Worm (Caenorhabditis elegans) whole organism, L3 larva: ENCODE data around the gene pgph-1.

Experiments
- R02D3.7 ChIP-seq: fragments of 150-350 bp; optimal IDR thresholded peaks from 2 replicates; lab custom pipeline; 2014; ENCODE audit warnings: missing biosample characterization, missing genetic modification characterization
- aly-2 ChIP-seq: fragments of 150-350 bp; optimal IDR thresholded peaks from 2 replicates; lab custom pipeline; 2014; ENCODE audit warnings: missing biosample characterization, missing genetic modification characterization
- ceh-9 ChIP-seq: sonication (generic microtip); optimal IDR thresholded peaks from 2 replicates; lab custom pipeline; 2018; ENCODE audit warnings: missing biosample characterization, missing genetic modification characterization
- daf-12 ChIP-seq: fragments of 150-350 bp; optimal IDR thresholded peaks from 2 replicates; lab custom pipeline; 2014; ENCODE audit warnings: missing biosample characterization, missing genetic modification reagents, missing genetic modification characterization
- lin-15B ChIP-seq: fragments of 150-350 bp; optimal IDR thresholded peaks from 2 replicates; lab custom pipeline; 2014; ENCODE audit warnings: missing biosample characterization, missing genetic modification characterization
- lin-39 ChIP-seq: fragments of 150-350 bp; optimal IDR thresholded peaks from 2 replicates; lab custom pipeline; 2018; ENCODE audit warnings: missing biosample characterization, missing genetic modification reagents, missing genetic modification characterization
- lsy-12 ChIP-seq: sonication (generic microtip); optimal IDR thresholded peaks from 2 replicates; lab custom pipeline; 2016; ENCODE audit warnings: mild to moderate bottlenecking, missing genetic modification characterization, missing compliant biosample characterization
- nhr-11 ChIP-seq: fragments of 150-350 bp; optimal IDR thresholded peaks from 2 replicates; lab custom pipeline; 2014; ENCODE audit warnings: missing biosample characterization, missing genetic modification characterization
- nhr-237 ChIP-seq: fragments of 150-350 bp; optimal IDR thresholded peaks from 2 replicates; lab custom pipeline; 2014; ENCODE audit warnings: missing biosample characterization, missing genetic modification characterization
- nhr-25 ChIP-seq: sonication (generic microtip); optimal IDR thresholded peaks from 2 replicates; lab custom pipeline; 2017; ENCODE audit warnings: missing biosample characterization, missing genetic modification characterization
- nhr-28 ChIP-seq: fragments of 150-350 bp; optimal IDR thresholded peaks from 2 replicates; lab custom pipeline; 2014; ENCODE audit warnings: missing biosample characterization, missing genetic modification characterization
- nhr-76 ChIP-seq: fragments of 150-350 bp; sonication (generic microtip); optimal IDR thresholded peaks from 5 replicates; lab custom pipeline; 2014; ENCODE audit warnings: missing biosample characterization, missing genetic modification characterization
- snpc-4 ChIP-seq: fragments of 150-350 bp; optimal IDR thresholded peaks from 2 replicates; lab custom pipeline; 2014; ENCODE audit warnings: missing biosample characterization, missing genetic modification characterization
- zag-1 ChIP-seq: fragments of 150-350 bp; optimal IDR thresholded peaks from 2 replicates; lab custom pipeline; 2014; ENCODE audit warnings: missing biosample characterization, missing genetic modification characterization

ce11 chrV:5785372-5785771 is 32.0 kb upstream of the pgph-1 start, which contains the start of gene F44E7.7:
- TF ChIP-seq nhr-25 (tag; lab: Kevin White, UChicago) (no peak), lin-15B (tag; lab: Kevin White, UChicago) (no peak), zag-1 (tag; lab: Kevin White, UChicago) (no peak), ceh-9 (no peak), nhr-28 (no peak), R02D3.7 (tag; lab: Kevin White, UChicago) (no peak), lsy-12 (tag; lab: Kevin White, UChicago) (no peak), snpc-4 (tag; lab: Kevin White, UChicago) (no peak), nhr-76 (tag; lab: Kevin White, UChicago) (no peak), lin-39 (tag; lab: Kevin White, UChicago) (no peak), nhr-237 (no peak), daf-12 (tag; lab: Kevin White, UChicago) (no peak), aly-2 (no peak), nhr-11 (no peak)
